Fruit fly (Drosophila melanogaster) whole organism, pupa: Measurements from ENCODE around the gene CG14518.

Experiments
- CG10348 ChIP-seq: fragments of 200-800 bp; sonication (Bioruptor generic); IDR thresholded peaks from 2 replicates; pipeline ENCODE4 v1.3.6; 2022; ENCODE audit warnings: missing biosample characterization, missing genetic modification characterization
- CG12605 ChIP-seq: fragments of 200-800 bp; sonication (Bioruptor generic); IDR thresholded peaks from 2 replicates; pipeline ENCODE4 v1.3.6; 2022; ENCODE audit warnings: missing biosample characterization, missing genetic modification characterization
- CG13204 ChIP-seq: fragments of 200-800 bp; sonication (Bioruptor generic); optimal IDR thresholded peaks from 2 replicates; lab custom pipeline; 2018; ENCODE audit warnings: missing biosample characterization, mild to moderate bottlenecking, missing genetic modification characterization, moderate library complexity
- CG14655 ChIP-seq: fragments of 200-800 bp; sonication (Bioruptor generic); optimal IDR thresholded peaks from 3 replicates; lab custom pipeline; 2017; ENCODE audit warnings: mild to moderate bottlenecking, missing biosample characterization, missing genetic modification reagents, missing genetic modification characterization
- CG15710 ChIP-seq: fragments of 200-800 bp; sonication (Bioruptor generic); optimal IDR thresholded peaks from 2 replicates; lab custom pipeline; 2018; ENCODE audit warnings: missing biosample characterization, mild to moderate bottlenecking, missing genetic modification characterization, moderate library complexity
- CG17806 ChIP-seq: fragments of 200-800 bp; sonication (Bioruptor generic); optimal IDR thresholded peaks from 2 replicates; lab custom pipeline; 2018; ENCODE audit warnings: missing biosample characterization, mild to moderate bottlenecking, missing genetic modification characterization, moderate library complexity
- CG32121 ChIP-seq: fragments of 200-800 bp; sonication (Bioruptor generic); IDR thresholded peaks from 2 replicates; pipeline ENCODE4 v1.3.6; 2022; ENCODE audit warnings: missing biosample characterization, missing genetic modification characterization
- CG34367 ChIP-seq: fragments of 200-800 bp; sonication (Bioruptor generic); optimal IDR thresholded peaks from 2 replicates; lab custom pipeline; 2018; ENCODE audit warnings: missing biosample characterization, mild to moderate bottlenecking, missing genetic modification characterization
- CG4496 ChIP-seq: fragments of 200-800 bp; sonication (Bioruptor generic); IDR thresholded peaks from 3 replicates; pipeline ENCODE4 v1.3.6; 2022; ENCODE audit warnings: missing biosample characterization, missing genetic modification characterization
- CG8159 ChIP-seq: fragments of 200-800 bp; sonication (Bioruptor generic); optimal IDR thresholded peaks from 3 replicates; lab custom pipeline; 2018; ENCODE audit warnings: missing biosample characterization, mild to moderate bottlenecking, missing genetic modification characterization, moderate library complexity
- CG8301 ChIP-seq: fragments of 200-800 bp; sonication (Bioruptor generic); optimal IDR thresholded peaks from 2 replicates; lab custom pipeline; 2018; ENCODE audit warnings: missing biosample characterization, mild to moderate bottlenecking, missing genetic modification characterization
- CG9948 ChIP-seq: fragments of 200-800 bp; sonication (Bioruptor generic); optimal IDR thresholded peaks from 2 replicates; lab custom pipeline; 2018; ENCODE audit warnings: missing biosample characterization, mild to moderate bottlenecking, missing genetic modification characterization, moderate library complexity
- D1 ChIP-seq: fragments of 200-800 bp; sonication (Bioruptor generic); optimal IDR thresholded peaks from 2 replicates; lab custom pipeline; 2018; ENCODE audit warnings: missing biosample characterization, mild to moderate bottlenecking, missing genetic modification characterization, moderate library complexity
- EcR ChIP-seq: fragments of 200-800 bp; sonication (Bioruptor generic); optimal IDR thresholded peaks from 3 replicates; lab custom pipeline; 2019; ENCODE audit warnings: missing biosample characterization, missing genetic modification characterization, mild to moderate bottlenecking, moderate library complexity, missing genetic modification reagents
- Ets98B ChIP-seq: fragments of 200-800 bp; sonication (Bioruptor generic); IDR thresholded peaks from 2 replicates; pipeline ENCODE4 v1.3.6; 2022; ENCODE audit warnings: missing biosample characterization, missing genetic modification characterization
- Pif1A ChIP-seq: fragments of 200-800 bp; sonication (Bioruptor generic); optimal IDR thresholded peaks from 3 replicates; lab custom pipeline; 2016; ENCODE audit warnings: missing biosample characterization, missing genetic modification characterization
- Pif1B ChIP-seq: fragments of 200-800 bp; sonication (Bioruptor generic); optimal IDR thresholded peaks from 3 replicates; lab custom pipeline; 2016; ENCODE audit warnings: missing biosample characterization, missing genetic modification characterization
- Snoo ChIP-seq: fragments of 200-800 bp; sonication (Bioruptor generic); optimal IDR thresholded peaks from 3 replicates; lab custom pipeline; 2017; ENCODE audit warnings: missing biosample characterization, mild to moderate bottlenecking, missing genetic modification characterization, inconsistent platforms
- fd96Ca ChIP-seq: fragments of 200-800 bp; sonication (Bioruptor generic); IDR thresholded peaks from 3 replicates; pipeline ENCODE4 v1.3.6; 2022; ENCODE audit warnings: missing biosample characterization, missing genetic modification characterization
- gl ChIP-seq: fragments of 200-800 bp; sonication (Bioruptor generic); optimal IDR thresholded peaks from 2 replicates; lab custom pipeline; 2018; ENCODE audit warnings: missing biosample characterization, mild to moderate bottlenecking, missing genetic modification characterization
- rn ChIP-seq: fragments of 200-800 bp; sonication (Bioruptor generic); IDR thresholded peaks from 2 replicates; pipeline ENCODE4 v1.3.6; 2022; ENCODE audit warnings: missing biosample characterization, missing genetic modification characterization

CG14518 gene

DNA sequence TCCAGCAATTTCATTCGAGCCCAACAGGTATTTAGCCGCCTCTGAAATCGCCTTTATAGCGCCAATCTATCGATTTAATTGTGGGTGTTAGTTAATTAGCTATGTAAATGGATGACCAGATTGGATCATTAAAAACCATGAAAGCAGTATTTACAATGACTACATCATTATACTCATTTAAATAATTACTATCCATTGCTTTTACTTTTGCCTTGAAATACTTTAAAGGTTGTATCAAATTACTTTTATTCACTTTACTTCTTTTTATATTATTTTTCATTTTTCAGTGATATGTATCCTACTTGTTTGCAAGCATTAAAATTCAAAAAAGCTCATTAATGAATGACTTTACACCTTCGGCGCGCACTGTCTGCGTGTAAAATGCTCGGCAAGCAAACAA is 25.8 kb upstream of the CG14518 start:
- TF ChIP-seq Ets98B (no peak), Snoo (tag; lab: Kevin White, UChicago) (peak; percentile 46), CG15710 (peak; percentile 54), CG9948 (tag; lab: Kevin White, UChicago) (peak; percentile 26), CG14655 (GFP tag; lab: Kevin White, UChicago) (peak; percentile 30), CG8159 (tag; lab: Kevin White, UChicago) (peak; percentile 66)

DNA sequence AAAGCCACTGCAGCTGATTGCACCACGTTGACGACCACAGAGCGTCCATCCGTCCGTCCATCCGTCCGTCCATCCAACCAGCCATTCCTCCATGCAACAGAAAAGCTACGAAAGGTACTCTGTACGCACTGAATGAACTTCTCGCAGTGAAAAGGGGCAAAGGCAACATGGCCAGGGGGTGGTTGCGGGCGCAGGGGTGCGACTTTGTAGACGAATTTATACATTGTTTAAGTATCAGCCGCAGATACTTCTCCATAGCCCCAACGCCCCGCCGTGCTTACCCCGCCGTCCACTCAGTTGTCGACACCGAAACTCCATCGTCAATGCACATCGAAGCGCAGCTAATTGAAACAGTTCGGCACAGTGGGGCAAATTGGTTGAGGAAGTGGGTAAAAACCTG is 24.8 kb upstream of the CG14518 start:
- TF ChIP-seq CG32121 (GFP tag; lab: Robert Waterston, UW) (no peak), CG13204 (GFP tag; lab: Kevin White, UChicago) (no peak), gl (tag; lab: Kevin White, UChicago) (no peak), D1 (no peak), CG9948 (tag; lab: Kevin White, UChicago) (no peak), Snoo (tag; lab: Kevin White, UChicago) (no peak), CG10348 (GFP tag; lab: Robert Waterston, UW) (no peak), Pif1A (GFP tag; lab: Kevin White, UChicago) (no peak), CG15710 (no peak), CG4496 (GFP tag; lab: Robert Waterston, UW) (no peak; the same call in 2 of the 3 replicates)

DNA sequence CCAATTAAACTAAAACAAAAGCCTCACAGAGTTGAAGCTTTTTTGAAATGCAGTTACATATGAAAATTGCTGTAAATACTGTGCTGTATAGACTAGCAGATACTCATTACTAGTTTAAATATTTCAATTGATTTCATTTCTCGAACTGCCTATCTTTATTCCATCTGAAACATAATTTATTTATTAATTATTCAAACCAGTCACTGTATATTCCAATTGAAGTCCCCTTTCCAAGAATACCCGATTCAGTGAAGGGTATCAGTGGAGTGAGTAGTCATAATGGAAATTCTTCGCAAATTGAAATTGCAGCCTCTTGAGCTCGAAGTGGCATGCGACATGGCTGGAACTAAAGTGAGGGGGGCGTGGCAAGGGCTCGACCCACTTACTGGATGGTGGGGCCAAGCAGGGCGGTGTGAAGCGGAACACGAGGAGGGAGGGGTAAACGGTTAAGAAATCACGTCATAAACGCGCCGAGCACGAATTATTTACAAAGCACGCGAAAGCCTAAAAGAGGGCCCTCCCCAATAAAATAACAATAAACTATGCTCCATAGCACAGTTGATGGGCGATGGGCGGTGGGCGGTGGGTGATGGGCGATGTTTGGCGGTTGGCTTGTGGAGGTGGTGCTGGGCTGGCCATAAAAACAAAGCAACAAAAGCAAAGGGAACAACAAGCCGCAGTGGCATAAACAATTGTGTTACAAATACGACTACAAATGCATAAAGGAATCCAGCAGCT is 19.7 kb upstream of the CG14518 start:
- TF ChIP-seq CG12605 (no peak), Pif1B (GFP tag; lab: Kevin White, UChicago) (peak; percentile 3), CG32121 (GFP tag; lab: Robert Waterston, UW) (peak; percentile 49; the same call in 1 of the 2 replicates), Ets98B (peak; percentile 43; the same call in 1 of the 2 replicates), CG13204 (GFP tag; lab: Kevin White, UChicago) (no peak), Pif1A (GFP tag; lab: Kevin White, UChicago) (peak; percentile 42), CG4496 (GFP tag; lab: Robert Waterston, UW) (0 out of 3 replicates have a peak, but pooled peaks have one; percentile 8), rn (GFP tag; lab: Robert Waterston, UW) (no peak), CG9948 (tag; lab: Kevin White, UChicago) (peak; percentile 35), CG10348 (GFP tag; lab: Robert Waterston, UW) (no peak), CG8301 (tag; lab: Kevin White, UChicago) (peak; percentile 35), CG17806 (tag; lab: Kevin White, UChicago) (peak; percentile 50), CG8159 (tag; lab: Kevin White, UChicago) (peak; percentile 58), CG14655 (GFP tag; lab: Kevin White, UChicago) (peak; percentile 43), gl (tag; lab: Kevin White, UChicago) (no peak), Snoo (tag; lab: Kevin White, UChicago) (peak; percentile 3), CG34367 (tag; lab: Kevin White, UChicago) (no peak), EcR (GFP tag; lab: Kevin White, UChicago) (no peak), D1 (no peak), CG15710 (peak; percentile 60), fd96Ca (GFP tag; lab: Robert Waterston, UW) (no peak)

DNA sequence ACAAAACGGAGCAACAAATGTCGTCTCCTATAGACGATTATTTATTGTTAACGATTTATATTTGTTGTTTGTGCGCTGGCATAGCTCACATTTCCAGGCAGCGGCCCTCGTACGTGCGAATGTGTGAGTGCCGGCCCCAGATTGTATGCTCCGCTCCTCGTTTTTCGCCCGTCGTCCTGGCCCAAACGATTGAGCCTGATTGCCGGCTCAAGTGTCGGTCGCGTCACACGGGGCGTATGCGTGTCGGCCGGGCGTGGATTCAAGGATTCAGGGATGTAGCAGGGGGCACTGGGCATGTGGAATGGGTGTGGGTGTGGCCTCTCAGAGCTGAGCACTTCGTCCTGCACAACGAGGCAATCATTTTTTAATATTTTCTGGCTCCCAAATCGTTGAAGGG is 19.2 kb upstream of the CG14518 start:
- TF ChIP-seq gl (tag; lab: Kevin White, UChicago): no peak
- no peak for TF ChIP-seq CG17806 (tag; lab: Kevin White, UChicago)
- no peak for TF ChIP-seq rn (GFP tag; lab: Robert Waterston, UW)
- no peak for TF ChIP-seq CG8301 (tag; lab: Kevin White, UChicago)
- TF ChIP-seq Ets98B: no peak
- no peak for TF ChIP-seq CG32121 (GFP tag; lab: Robert Waterston, UW)
- TF ChIP-seq CG14655 (GFP tag; lab: Kevin White, UChicago): no peak
- TF ChIP-seq fd96Ca (GFP tag; lab: Robert Waterston, UW): no peak
- no peak for TF ChIP-seq EcR (GFP tag; lab: Kevin White, UChicago)
- TF ChIP-seq D1: no peak
- TF ChIP-seq CG10348 (GFP tag; lab: Robert Waterston, UW): no peak
- no peak for TF ChIP-seq CG12605
- TF ChIP-seq CG4496 (GFP tag; lab: Robert Waterston, UW): no peak
- TF ChIP-seq CG15710: no peak
- TF ChIP-seq CG13204 (GFP tag; lab: Kevin White, UChicago): no peak
- no peak for TF ChIP-seq Snoo (tag; lab: Kevin White, UChicago)
- TF ChIP-seq Pif1A (GFP tag; lab: Kevin White, UChicago): no peak
- no peak for TF ChIP-seq CG8159 (tag; lab: Kevin White, UChicago)

DNA sequence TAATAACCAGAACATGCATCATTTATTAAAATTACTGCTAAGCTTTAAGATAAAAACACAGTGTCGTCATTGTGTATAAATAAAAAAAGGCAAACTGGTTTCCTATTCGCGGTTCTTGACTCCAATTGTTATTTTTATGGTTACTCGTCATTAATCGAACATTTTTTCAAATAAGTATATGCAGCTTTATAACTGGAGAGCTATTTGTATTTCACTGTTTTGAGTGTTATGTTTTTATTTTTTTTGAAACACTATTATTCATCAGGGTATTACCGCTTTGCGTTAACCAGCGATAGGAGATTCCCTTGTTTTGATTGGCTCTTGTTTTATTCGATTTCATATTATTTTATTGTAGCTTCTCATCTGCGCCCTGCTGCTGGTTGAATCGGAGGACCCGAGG is 13.6 kb upstream of the CG14518 start:
- TF ChIP-seq CG8301 (tag; lab: Kevin White, UChicago): peak; percentile 15
- TF ChIP-seq CG15710: peak; percentile 51
- no peak for TF ChIP-seq CG34367 (tag; lab: Kevin White, UChicago)
- TF ChIP-seq CG14655 (GFP tag; lab: Kevin White, UChicago): peak; percentile 23
- peak; percentile 68 for TF ChIP-seq CG8159 (tag; lab: Kevin White, UChicago)
- TF ChIP-seq CG32121 (GFP tag; lab: Robert Waterston, UW): no peak
- peak; percentile 14 for TF ChIP-seq CG9948 (tag; lab: Kevin White, UChicago)
- peak; percentile 17 for TF ChIP-seq CG17806 (tag; lab: Kevin White, UChicago)
- TF ChIP-seq gl (tag; lab: Kevin White, UChicago): no peak
- TF ChIP-seq EcR (GFP tag; lab: Kevin White, UChicago): no peak
- TF ChIP-seq CG10348 (GFP tag; lab: Robert Waterston, UW): no peak
- TF ChIP-seq Pif1A (GFP tag; lab: Kevin White, UChicago): peak; percentile 14
- no peak for TF ChIP-seq Snoo (tag; lab: Kevin White, UChicago)
- no peak for TF ChIP-seq CG13204 (GFP tag; lab: Kevin White, UChicago)
- no peak for TF ChIP-seq CG12605
